Fruit fly (Drosophila melanogaster): ENCODE results near the gene PK1-R.

PK1-R gene

DNA sequence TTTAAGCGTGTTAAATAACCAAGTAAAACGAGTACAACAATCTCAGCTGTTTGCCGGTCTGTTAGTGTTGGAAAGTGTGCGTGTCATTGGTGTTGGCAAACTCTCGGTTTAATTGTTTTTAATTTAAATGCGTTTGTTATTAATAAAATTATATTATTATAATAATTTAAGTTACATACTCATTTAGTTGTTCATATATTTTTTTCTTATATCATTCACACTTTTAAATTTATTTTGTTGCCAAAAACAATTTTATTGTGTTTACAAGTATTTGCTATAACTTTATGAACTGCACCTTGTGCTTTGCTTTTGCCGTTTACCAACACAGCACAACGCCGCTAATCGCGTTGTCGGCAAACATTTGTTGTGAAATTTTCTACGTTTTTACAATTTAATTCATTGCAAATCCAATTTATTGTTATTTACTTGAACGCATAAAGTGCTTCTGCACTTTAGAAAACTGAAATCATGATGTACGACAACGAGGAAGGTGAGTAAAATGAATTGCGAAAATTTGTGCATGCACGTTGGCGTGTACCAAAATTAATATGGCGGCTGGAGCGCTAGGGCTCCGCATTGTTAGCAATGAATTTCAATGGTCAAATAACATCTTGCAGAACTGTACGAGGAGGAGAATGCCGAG, 22.7 kb upstream of the PK1-R start, which contains the start of the genes 140up and Polr2B:
Gene 140up (minus strand): TSS at position 70 of the 643 bp plus-strand sequence.
Gene Polr2B (plus strand): TSS at position 313 of the 643 bp plus-strand sequence.
- TF ChIP-seq net (GFP tag; optimal IDR thresholded peaks at IDR 0.05) (peak; percentile 82), Sox102F (GFP tag; optimal IDR thresholded peaks at IDR 0.05) (peak; percentile 79), ss (GFP tag; optimal IDR thresholded peaks at IDR 0.05) (peak in 1 of 2 experiments; percentile 86), Hr39 (GFP tag; optimal IDR thresholded peaks at IDR 0.05) (peak; percentile 87), cyc (GFP tag; optimal IDR thresholded peaks at IDR 0.05) (peak; percentile 89), CG16779 (tag; optimal IDR thresholded peaks at IDR 0.05) (no peak), CG6854 (GFP tag; optimal IDR thresholded peaks at IDR 0.05) (peak; percentile 57), CG10669 (GFP tag; optimal IDR thresholded peaks at IDR 0.05) (peak; percentile 87), Eip75B (GFP tag; optimal IDR thresholded peaks at IDR 0.05) (peak; percentile 78), lz (GFP tag; optimal IDR thresholded peaks at IDR 0.05) (peak; percentile 87), Eip93F (GFP tag; optimal IDR thresholded peaks at IDR 0.05) (peak; percentile 33), fd85E (GFP tag; optimal IDR thresholded peaks at IDR 0.05) (peak; percentile 59), fkh (GFP tag; optimal IDR thresholded peaks at IDR 0.05) (peak; percentile 83), esn (GFP tag; optimal IDR thresholded peaks at IDR 0.05) (peak; percentile 91), CG6792 (GFP tag; optimal IDR thresholded peaks at IDR 0.05) (peak; percentile 87), Gug (GFP tag; IDR thresholded peaks at IDR 0.05) (peak; percentile 84), CG3919 (GFP tag; optimal IDR thresholded peaks at IDR 0.05) (peak; percentile 92), CG8632 (GFP tag; optimal IDR thresholded peaks at IDR 0.05) (peak; percentile 92), Sox14 (GFP tag; optimal IDR thresholded peaks at IDR 0.05) (peak; percentile 73), CG10631 (GFP tag; optimal IDR thresholded peaks at IDR 0.05) (peak; percentile 96), CG3032 (tag; optimal IDR thresholded peaks at IDR 0.05) (peak; percentile 93), CG11762 (GFP tag; optimal IDR thresholded peaks at IDR 0.05; ENCODE audit: insufficient read depth) (peak; percentile 87), CG31627 (GFP tag; optimal IDR thresholded peaks at IDR 0.05) (peak; percentile 90), dsx (GFP tag; optimal IDR thresholded peaks at IDR 0.05; ENCODE audit: poor library complexity, severe bottlenecking) (peak; percentile 82), Smox (GFP tag; optimal IDR thresholded peaks at IDR 0.05) (peak; percentile 79), Sox15 (GFP tag; optimal IDR thresholded peaks at IDR 0.05) (peak; percentile 87), CG9139 (GFP tag; optimal IDR thresholded peaks at IDR 0.05) (no peak), Ets21C (GFP tag; optimal IDR thresholded peaks at IDR 0.05) (peak; percentile 78), CG6808 (GFP tag; optimal IDR thresholded peaks at IDR 0.05) (no peak), OdsH (GFP tag; optimal IDR thresholded peaks at IDR 0.05) (peak; percentile 93), CG8119 (GFP tag; IDR thresholded peaks at IDR 0.05) (peak; percentile 83), vri (GFP tag; optimal IDR thresholded peaks at IDR 0.05) (peak; percentile 84), CG32006 (GFP tag; optimal IDR thresholded peaks at IDR 0.05) (peak; percentile 92), Eip78C (GFP tag) (peak; percentile 96), svp (GFP tag) (peak; percentile 88), fd59A (GFP tag; optimal IDR thresholded peaks at IDR 0.05) (peak; percentile 71), Blimp-1 (GFP tag; optimal IDR thresholded peaks at IDR 0.05) (peak; percentile 70), Met (GFP tag; optimal IDR thresholded peaks at IDR 0.05) (peak; percentile 86), Lpt (GFP tag; optimal IDR thresholded peaks at IDR 0.05) (peak; percentile 73), pdm3 (GFP tag; optimal IDR thresholded peaks at IDR 0.05) (peak; percentile 84), CG6276 (GFP tag; optimal IDR thresholded peaks at IDR 0.05) (no peak), CG7368 (GFP tag; optimal IDR thresholded peaks at IDR 0.05) (peak; percentile 88), dac (GFP tag; optimal IDR thresholded peaks at IDR 0.05) (peak; percentile 63), CG6163 (GFP tag; IDR thresholded peaks at IDR 0.05) (peak; percentile 87), topi (GFP tag; optimal IDR thresholded peaks at IDR 0.05) (peak; percentile 86), CG11294 (GFP tag; IDR thresholded peaks at IDR 0.05) (peak; percentile 84; the same call in 1 of the 2 replicates), Hr38 (GFP tag; optimal IDR thresholded peaks at IDR 0.05) (no peak), acj6 (GFP tag; optimal IDR thresholded peaks at IDR 0.05) (peak; percentile 92), CG8319 (GFP tag; optimal IDR thresholded peaks at IDR 0.05) (peak; percentile 87), eg (GFP tag; IDR thresholded peaks at IDR 0.05) (peak; percentile 87), CG34406 (GFP tag; optimal IDR thresholded peaks at IDR 0.05) (peak; percentile 92)
